Worm (Caenorhabditis elegans): ENCODE measurements around the gene C45G9.12.

ce11 chrIII:5119063-5119462 is 47.7 kb upstream of the C45G9.12 start:
- no peak for TF ChIP-seq ztf-4 (tag; optimal IDR thresholded peaks at IDR 0.05)
- TF ChIP-seq lsy-2 (tag; optimal IDR thresholded peaks at IDR 0.05): no peak
- TF ChIP-seq mab-5 (tag; optimal IDR thresholded peaks at IDR 0.05): no peak
- no peak for TF ChIP-seq lin-11 (tag; optimal IDR thresholded peaks at IDR 0.05)
- no peak for TF ChIP-seq mdl-1 (tag; optimal IDR thresholded peaks at IDR 0.05)
- no peak for TF ChIP-seq nhr-129 (tag; optimal IDR thresholded peaks at IDR 0.05)
- no peak for TF ChIP-seq R02D3.7 (tag; optimal IDR thresholded peaks at IDR 0.05)
- no peak for TF ChIP-seq ceh-82 (tag; optimal IDR thresholded peaks at IDR 0.05)

All from whole organism, L2 larva.